Worm (Caenorhabditis elegans): ENCODE results near the gene F09E5.14.
"Not testable (repeated sequence)": the region's sequence is repeated elsewhere in the genome, so short reads cannot be mapped to it uniquely, and the experiment has no call there.

DNA sequence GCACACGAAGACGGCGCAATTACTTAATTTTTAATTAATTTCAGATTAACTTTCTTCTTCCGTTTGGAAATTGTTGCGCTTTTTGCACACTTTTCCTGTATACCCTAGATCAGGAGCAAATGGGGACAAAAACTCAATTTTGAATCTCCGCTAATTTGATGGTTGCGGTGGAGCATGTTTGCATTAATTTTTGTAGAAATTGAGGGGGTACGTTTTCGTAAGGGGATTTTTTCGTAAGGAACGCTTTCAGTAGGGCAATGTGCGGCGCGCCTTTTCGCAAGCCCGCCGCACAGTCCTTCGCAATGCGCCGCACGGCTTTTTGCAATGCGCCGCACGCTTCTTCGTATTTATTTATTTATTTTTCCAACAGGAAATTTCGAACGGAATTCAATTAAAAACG is 1.7 kb upstream of the F09E5.14 start:
- TF ChIP-seq elt-1 (tag; optimal IDR thresholded peaks at IDR 0.05; ENCODE audit: borderline replicate concordance, insufficient read depth); ceh-83 (GFP tag; optimal IDR thresholded peaks at IDR 0.05); snpc-4 (tag; optimal IDR thresholded peaks at IDR 0.05); ztf-11 (tag; optimal IDR thresholded peaks at IDR 0.05): not testable (repeated sequence)

Data from whole organism, mixed stage, embryonic.